Fruit fly (Drosophila melanogaster) whole organism, embryonic: ENCODE measurements around the gene Cht2.

Experiments used
- ATbp ChIP-seq: fragments of 200-800 bp; sonication (Bioruptor generic); optimal IDR thresholded peaks from 2 replicates; lab custom pipeline; 2017; ENCODE audit warnings: missing biosample characterization, mild to moderate bottlenecking, missing genetic modification characterization, missing genetic modification reagents
- Adf1 ChIP-seq: fragments of 200-800 bp; sonication (Bioruptor generic); IDR thresholded peaks from 2 replicates; pipeline ENCODE4 v1.3.6; 2022; ENCODE audit warnings: missing biosample characterization, missing genetic modification characterization
- B-H1 ChIP-seq: fragments of 200-800 bp; sonication (Bioruptor generic); IDR thresholded peaks from 3 replicates; pipeline ENCODE4 v1.3.6; 2022; ENCODE audit warnings: missing biosample characterization, missing genetic modification characterization
- B-H2 ChIP-seq: fragments of 200-800 bp; sonication (Bioruptor generic); optimal IDR thresholded peaks from 2 replicates; lab custom pipeline; 2018; ENCODE audit warnings: missing biosample characterization, mild to moderate bottlenecking, missing genetic modification characterization
- CG10147 ChIP-seq: fragments of 200-800 bp; sonication (Bioruptor generic); optimal IDR thresholded peaks from 2 replicates; lab custom pipeline; 2019; ENCODE audit warnings: missing biosample characterization, mild to moderate bottlenecking, missing genetic modification characterization, moderate library complexity
- CG10543 ChIP-seq: fragments of 200-800 bp; sonication (Bioruptor generic); optimal IDR thresholded peaks from 3 replicates; lab custom pipeline; 2017; ENCODE audit warnings: missing biosample characterization, mild to moderate bottlenecking, missing genetic modification characterization, moderate library complexity
- CG10565 ChIP-seq: fragments of 200-800 bp; sonication (Bioruptor generic); optimal IDR thresholded peaks from 3 replicates; lab custom pipeline; 2016; ENCODE audit warnings: missing biosample characterization, mild to moderate bottlenecking, missing genetic modification characterization
- CG12744 ChIP-seq: fragments of 200-800 bp; sonication (Bioruptor generic); optimal IDR thresholded peaks from 2 replicates; lab custom pipeline; 2016; ENCODE audit warnings: missing biosample characterization, missing genetic modification characterization
- CG14441 ChIP-seq: fragments of 200-800 bp; sonication (Bioruptor generic); IDR thresholded peaks from 2 replicates; pipeline ENCODE4 v1.3.6; 2022; ENCODE audit warnings: missing biosample characterization, missing genetic modification characterization
- CG1603 ChIP-seq: fragments of 200-800 bp; sonication (Bioruptor generic); optimal IDR thresholded peaks from 2 replicates; lab custom pipeline; 2019; ENCODE audit warnings: missing biosample characterization, mild to moderate bottlenecking, missing genetic modification characterization, moderate library complexity
- CG17802 ChIP-seq: fragments of 200-800 bp; sonication (Bioruptor generic); optimal IDR thresholded peaks from 2 replicates; lab custom pipeline; 2018; ENCODE audit warnings: missing biosample characterization, mild to moderate bottlenecking, missing genetic modification characterization, moderate library complexity
- CG1832 ChIP-seq: fragments of 200-800 bp; sonication (Bioruptor generic); optimal IDR thresholded peaks from 2 replicates; lab custom pipeline; 2017; ENCODE audit warnings: missing biosample characterization, mild to moderate bottlenecking, missing genetic modification characterization, inconsistent platforms
- CG18599 ChIP-seq: fragments of 200-800 bp; sonication (Bioruptor generic); optimal IDR thresholded peaks from 3 replicates; lab custom pipeline; 2017; ENCODE audit warnings: missing biosample characterization, missing genetic modification characterization, mild to moderate bottlenecking, moderate library complexity, missing genetic modification reagents
- CG3065 ChIP-seq: fragments of 200-800 bp; sonication (Bioruptor generic); optimal IDR thresholded peaks from 2 replicates; lab custom pipeline; 2016; ENCODE audit warnings: missing biosample characterization, missing genetic modification characterization
- CG31388 ChIP-seq: fragments of 200-800 bp; sonication (Bioruptor generic); optimal IDR thresholded peaks from 2 replicates; lab custom pipeline; 2016; ENCODE audit warnings: missing biosample characterization, missing genetic modification characterization
- CG33557 ChIP-seq: fragments of 200-800 bp; sonication (Bioruptor generic); optimal IDR thresholded peaks from 2 replicates; lab custom pipeline; 2019; ENCODE audit warnings: missing biosample characterization, mild to moderate bottlenecking, missing genetic modification characterization, moderate library complexity
- CG42726 ChIP-seq: fragments of 200-800 bp; sonication (Bioruptor generic); IDR thresholded peaks from 2 replicates; pipeline ENCODE4 v1.3.6; 2022; ENCODE audit warnings: missing biosample characterization, missing genetic modification characterization; ENCODE audit not compliant: partially characterized antibody
- CG4707 ChIP-seq: fragments of 200-800 bp; sonication (Bioruptor generic); optimal IDR thresholded peaks from 2 replicates; lab custom pipeline; 2018; ENCODE audit warnings: missing biosample characterization, mild to moderate bottlenecking, missing genetic modification characterization, moderate library complexity
- CG6813 ChIP-seq: fragments of 200-800 bp; sonication (Bioruptor generic); optimal IDR thresholded peaks from 2 replicates; lab custom pipeline; 2017; ENCODE audit warnings: missing biosample characterization, missing genetic modification characterization, mild to moderate bottlenecking, moderate library complexity, missing genetic modification reagents
- CG7271 ChIP-seq: fragments of 200-800 bp; sonication (Bioruptor generic); optimal IDR thresholded peaks from 2 replicates; lab custom pipeline; 2018; ENCODE audit warnings: missing biosample characterization, mild to moderate bottlenecking, missing genetic modification characterization, moderate library complexity
- CG8924 ChIP-seq: fragments of 200-800 bp; optimal IDR thresholded peaks from 3 replicates; lab custom pipeline; 2019; ENCODE audit warnings: missing biosample characterization, mild to moderate bottlenecking, missing genetic modification characterization, moderate library complexity
- CG9797 ChIP-seq: fragments of 200-800 bp; sonication (Bioruptor generic); optimal IDR thresholded peaks from 3 replicates; lab custom pipeline; 2018; ENCODE audit warnings: missing biosample characterization, mild to moderate bottlenecking, missing genetic modification characterization
- CG9932 ChIP-seq: fragments of 200-800 bp; sonication (Bioruptor generic); IDR thresholded peaks from 2 replicates; pipeline ENCODE4 v1.3.6; 2022; ENCODE audit warnings: missing biosample characterization, missing genetic modification characterization
- Deaf1 ChIP-seq: fragments of 200-800 bp; optimal IDR thresholded peaks from 3 replicates; lab custom pipeline; 2019; ENCODE audit warnings: missing biosample characterization, mild to moderate bottlenecking, missing genetic modification characterization, moderate library complexity
- Dip2 ChIP-seq: fragments of 200-800 bp; sonication (Bioruptor generic); IDR thresholded peaks from 2 replicates; pipeline ENCODE4 v1.3.6; 2022; ENCODE audit warnings: missing biosample characterization, missing genetic modification characterization
- Doc2 ChIP-seq: fragments of 200-800 bp; sonication (Bioruptor generic); IDR thresholded peaks from 2 replicates; pipeline ENCODE4 v1.3.6; 2022; ENCODE audit warnings: missing biosample characterization, missing genetic modification characterization
- ERR ChIP-seq: fragments of 200-800 bp; sonication (Bioruptor generic); optimal IDR thresholded peaks from 2 replicates; lab custom pipeline; 2016; ENCODE audit warnings: missing biosample characterization, missing genetic modification characterization
- Hey ChIP-seq: fragments of 200-800 bp; sonication (Bioruptor generic); optimal IDR thresholded peaks from 3 replicates; lab custom pipeline; 2018; ENCODE audit warnings: missing biosample characterization, mild to moderate bottlenecking, missing genetic modification characterization
- Hr51 ChIP-seq, 2 experiments: fragments of 200-800 bp; sonication (Bioruptor generic); optimal IDR thresholded peaks; 2 replicates in 1 of 2; 3 replicates in 1 of 2; lab custom pipeline; 2016 to 2018; ENCODE audit warnings: missing biosample characterization in 2 of 2, missing genetic modification characterization in 2 of 2, mild to moderate bottlenecking in 1 of 2, moderate library complexity in 1 of 2
- Hr78 ChIP-seq, 2 experiments: fragments of 200-800 bp in 1 of 2; fragments of >200 bp in 1 of 2; sonication (Bioruptor generic) in 1 of 2; optimal IDR thresholded peaks; 2 replicates each; lab custom pipeline; 2017 to 2019; ENCODE audit warnings: missing biosample characterization in 2 of 2, missing genetic modification characterization in 2 of 2, mild to moderate bottlenecking in 1 of 2, moderate library complexity in 1 of 2
- Lim3 ChIP-seq: fragments of 200-800 bp; sonication (Bioruptor generic); IDR thresholded peaks from 2 replicates; pipeline ENCODE4 v1.3.6; 2022; ENCODE audit warnings: missing biosample characterization, missing genetic modification characterization
- Myb ChIP-seq: fragments of 200-800 bp; sonication (Bioruptor generic); optimal IDR thresholded peaks from 2 replicates; lab custom pipeline; 2016; ENCODE audit warnings: missing biosample characterization, missing genetic modification characterization
- Nf-YC ChIP-seq: fragments of 200-800 bp; optimal IDR thresholded peaks from 3 replicates; lab custom pipeline; 2019; ENCODE audit warnings: missing biosample characterization, mild to moderate bottlenecking, missing genetic modification characterization, moderate library complexity
- Oaz ChIP-seq: fragments of 200-800 bp; sonication (Bioruptor generic); IDR thresholded peaks from 2 replicates; pipeline ENCODE4 v1.3.6; 2022; ENCODE audit warnings: missing biosample characterization, missing genetic modification characterization
- Poxn ChIP-seq: fragments of 200-800 bp; sonication (Bioruptor generic); IDR thresholded peaks from 2 replicates; pipeline ENCODE4 v1.3.6; 2022; ENCODE audit warnings: missing biosample characterization, missing genetic modification characterization
- Ptx1 ChIP-seq: fragments of 200-800 bp; sonication (Bioruptor generic); IDR thresholded peaks from 2 replicates; pipeline ENCODE4 v1.3.6; 2022; ENCODE audit warnings: missing biosample characterization, missing genetic modification characterization
- Sox100B ChIP-seq: fragments of 200-800 bp; sonication (Bioruptor generic); optimal IDR thresholded peaks from 3 replicates; lab custom pipeline; 2018; ENCODE audit warnings: missing biosample characterization, mild to moderate bottlenecking, missing genetic modification characterization
- Stat92E ChIP-seq, 3 experiments: fragments of >200 bp in 2 of 3; fragments of 200-800 bp in 1 of 3; sonication (Bioruptor generic) in 1 of 3; optimal IDR thresholded peaks; 2 replicates each; lab custom pipeline; 2017 to 2019; ENCODE audit warnings: missing biosample characterization in 3 of 3, missing genetic modification characterization in 3 of 3, mild to moderate bottlenecking in 1 of 3, moderate library complexity in 1 of 3
- abd-A ChIP-seq: fragments of 200-800 bp; sonication (Bioruptor generic); optimal IDR thresholded peaks from 3 replicates; lab custom pipeline; 2019; ENCODE audit warnings: missing biosample characterization, mild to moderate bottlenecking, missing genetic modification characterization, moderate library complexity
- ac ChIP-seq: fragments of 200-800 bp; sonication (Bioruptor generic); optimal IDR thresholded peaks from 3 replicates; lab custom pipeline; 2017; ENCODE audit warnings: missing biosample characterization, mild to moderate bottlenecking, missing genetic modification characterization
- bcd ChIP-seq: fragments of 200-800 bp; sonication (Bioruptor generic); optimal IDR thresholded peaks from 2 replicates; lab custom pipeline; 2017; ENCODE audit warnings: missing biosample characterization, mild to moderate bottlenecking, missing genetic modification characterization
- btn ChIP-seq: fragments of 200-800 bp; sonication (Bioruptor generic); optimal IDR thresholded peaks from 2 replicates; lab custom pipeline; 2016; ENCODE audit warnings: missing biosample characterization, missing genetic modification characterization
- dati ChIP-seq: fragments of 200-800 bp; sonication (Bioruptor generic); IDR thresholded peaks from 2 replicates; pipeline ENCODE4 v1.3.6; 2022; ENCODE audit warnings: missing biosample characterization, missing genetic modification characterization
- fd64A ChIP-seq: fragments of 200-800 bp; sonication (Bioruptor generic); optimal IDR thresholded peaks from 3 replicates; lab custom pipeline; 2018; ENCODE audit warnings: missing biosample characterization, mild to moderate bottlenecking, missing genetic modification characterization
- gsb ChIP-seq: fragments of 200-800 bp; sonication (Bioruptor generic); IDR thresholded peaks from 2 replicates; pipeline ENCODE4 v1.3.6; 2022; ENCODE audit warnings: missing biosample characterization, missing genetic modification characterization
- lab ChIP-seq: fragments of 200-800 bp; sonication (Bioruptor generic); optimal IDR thresholded peaks from 3 replicates; lab custom pipeline; 2017; ENCODE audit warnings: missing biosample characterization, missing genetic modification characterization, mild to moderate bottlenecking, moderate library complexity, missing genetic modification reagents
- lbe ChIP-seq: fragments of 200-800 bp; sonication (Bioruptor generic); optimal IDR thresholded peaks from 2 replicates; lab custom pipeline; 2016; ENCODE audit warnings: missing biosample characterization, mild to moderate bottlenecking, missing genetic modification characterization
- pita ChIP-seq: fragments of 200-800 bp; sonication (Bioruptor generic); optimal IDR thresholded peaks from 2 replicates; lab custom pipeline; 2017; ENCODE audit warnings: missing biosample characterization, mild to moderate bottlenecking, missing genetic modification characterization
- pum ChIP-seq: fragments of 200-800 bp; sonication (Bioruptor generic); optimal IDR thresholded peaks from 2 replicates; lab custom pipeline; 2016; ENCODE audit warnings: missing biosample characterization, missing genetic modification characterization
- slp2 ChIP-seq: fragments of 200-800 bp; sonication (Bioruptor generic); optimal IDR thresholded peaks from 2 replicates; lab custom pipeline; 2016; ENCODE audit warnings: missing biosample characterization, missing genetic modification characterization
- tx ChIP-seq: fragments of 200-800 bp; sonication (Bioruptor generic); optimal IDR thresholded peaks from 2 replicates; lab custom pipeline; 2016; ENCODE audit warnings: missing biosample characterization, missing genetic modification characterization

The Cht2 gene

dm6 chr3L:1737898-1738322 is 17.8 kb downstream of the Cht2 start, which contains the start of gene PIG-Wb (continued):
- TF ChIP-seq CG8924 (peak; percentile 7), ATbp (no peak), CG42726 (GFP tag; lab: Robert Waterston, UW) (no peak), Poxn (GFP tag; lab: Robert Waterston, UW) (no peak), CG9932 (GFP tag; lab: Robert Waterston, UW) (no peak), CG4707 (GFP tag; lab: Kevin White, UChicago) (no peak), lab (GFP tag; lab: Kevin White, UChicago) (peak; percentile 95), CG7271 (no peak), Hr51 (GFP tag; optimal IDR thresholded peaks at IDR 0.05; lab: Kevin White, UChicago) (peak in 1 of 2 experiments; percentile 26), fd64A (no peak), abd-A (tag; lab: Kevin White, UChicago) (no peak), pita (GFP tag; lab: Kevin White, UChicago) (no peak), CG10565 (GFP tag; lab: Kevin White, UChicago) (no peak), CG10147 (GFP tag; lab: Kevin White, UChicago) (no peak), Deaf1 (tag; lab: Kevin White, UChicago) (peak; percentile 58), lbe (no peak), ac (GFP tag; lab: Kevin White, UChicago) (no peak), CG12744 (GFP tag; lab: Kevin White, UChicago) (no peak), Hr78 (GFP tag; optimal IDR thresholded peaks at IDR 0.05; lab: Kevin White, UChicago) (no peak), CG9797 (GFP tag; lab: Kevin White, UChicago) (no peak), Myb (GFP tag; lab: Kevin White, UChicago) (no peak), Oaz (GFP tag; lab: Robert Waterston, UW) (no peak), Adf1 (GFP tag; lab: Robert Waterston, UW) (no peak), slp2 (no peak), CG3065 (GFP tag; lab: Kevin White, UChicago) (no peak), Sox100B (GFP tag; lab: Kevin White, UChicago) (no peak), CG1603 (tag; lab: Kevin White, UChicago) (peak; percentile 5), dati (GFP tag; lab: Robert Waterston, UW) (no peak), CG6813 (GFP tag; lab: Kevin White, UChicago) (no peak), Lim3 (GFP tag; lab: Robert Waterston, UW) (no peak), CG14441 (GFP tag; lab: Robert Waterston, UW) (peak; percentile 40; the same call in 1 of the 2 replicates), CG10543 (GFP tag; lab: Kevin White, UChicago) (peak; percentile 82), CG18599 (GFP tag; lab: Kevin White, UChicago) (peak; percentile 77), gsb (GFP tag; lab: Robert Waterston, UW) (no peak), CG17802 (tag; lab: Kevin White, UChicago) (no peak), B-H2 (no peak), CG1832 (GFP tag; lab: Kevin White, UChicago) (no peak), pum (no peak), Dip2 (GFP tag; lab: Robert Waterston, UW) (no peak), CG31388 (GFP tag; lab: Kevin White, UChicago) (no peak), CG33557 (GFP tag; lab: Kevin White, UChicago) (no peak), btn (GFP tag; lab: Kevin White, UChicago) (no peak), tx (GFP tag; lab: Kevin White, UChicago) (no peak), Hey (tag; lab: Kevin White, UChicago) (no peak), Stat92E (GFP tag; optimal IDR thresholded peaks at IDR 0.05; lab: Kevin White, UChicago) (no peak), Nf-YC (tag; lab: Kevin White, UChicago) (no peak), Doc2 (no peak), ERR (no peak), bcd (GFP tag; lab: Kevin White, UChicago) (no peak), B-H1 (GFP tag; lab: Robert Waterston, UW) (no peak), Ptx1 (GFP tag; lab: Robert Waterston, UW) (no peak; the same call in 1 of the 2 replicates)
